Worm (Caenorhabditis elegans) whole organism, L4/young adult: Measurements from ENCODE around the gene C43F9.7.

Experiments used
- W03F9.2 ChIP-seq: fragments of 150-350 bp; optimal IDR thresholded peaks from 2 replicates; lab custom pipeline; 2014; ENCODE audit warnings: missing biosample characterization, missing genetic modification characterization
- dao-5 ChIP-seq: sonication (generic microtip); optimal IDR thresholded peaks from 2 replicates; lab custom pipeline; 2016; ENCODE audit warnings: missing genotype, missing genetic modification characterization, moderate library complexity, missing compliant biosample characterization
- him-1 ChIP-seq: sonication (generic microtip); optimal IDR thresholded peaks from 2 replicates; lab custom pipeline; 2016; ENCODE audit warnings: missing genotype, missing genetic modification reagents, missing genetic modification characterization, missing compliant biosample characterization

The C43F9.7 gene

DNA sequence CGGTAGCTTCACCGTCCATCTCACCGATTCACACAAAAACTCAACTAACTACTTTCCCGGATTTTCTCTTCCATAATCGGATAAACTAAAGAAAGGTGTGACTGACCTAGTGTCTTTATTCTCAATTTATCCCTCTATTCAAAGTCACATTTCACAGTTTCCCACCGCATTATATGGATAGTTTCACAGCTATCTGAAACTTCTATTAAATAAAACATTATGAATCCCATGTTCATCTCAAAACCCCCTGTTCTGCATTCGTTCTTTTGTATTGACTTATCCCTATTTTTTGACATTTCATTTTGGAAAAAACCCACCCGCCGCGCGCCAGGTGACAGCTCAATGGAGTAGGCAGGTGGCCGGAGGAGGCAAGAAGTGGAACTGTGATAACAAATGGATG is 25.6 kb downstream of the C43F9.7 start:
- TF ChIP-seq him-1 (tag; lab: Kevin White, UChicago) = no peak
- no peak for TF ChIP-seq W03F9.2
- TF ChIP-seq dao-5 (tag; lab: Kevin White, UChicago) = no peak

DNA sequence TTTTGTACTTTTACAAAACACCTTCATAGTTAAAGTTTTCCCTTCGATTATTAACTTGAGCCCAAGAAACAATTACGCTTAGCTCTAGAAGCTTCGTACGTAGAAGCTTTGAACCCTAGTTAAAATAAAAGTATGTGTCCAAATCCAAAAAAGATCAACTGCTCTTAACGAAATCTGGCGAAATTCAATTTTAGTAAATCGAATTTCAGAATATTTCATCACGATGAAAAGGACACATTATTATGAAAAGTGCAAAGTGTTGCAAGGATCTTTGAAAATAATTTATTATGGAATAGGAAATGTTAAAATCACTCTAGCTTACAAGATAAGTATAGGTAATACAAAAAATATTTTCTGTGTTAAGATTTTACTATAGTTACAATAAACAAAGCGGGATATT is 28.2 kb downstream of the C43F9.7 start:
- TF ChIP-seq dao-5 (tag; lab: Kevin White, UChicago) = no peak
- TF ChIP-seq him-1 (tag; lab: Kevin White, UChicago) = no peak
- TF ChIP-seq W03F9.2 = no peak

ce11 chrIV:10564613-10565012 is 28.9 kb downstream of the C43F9.7 start:
- TF ChIP-seq him-1 (tag; lab: Kevin White, UChicago) (no peak), W03F9.2 (no peak), dao-5 (tag; lab: Kevin White, UChicago) (no peak)

ce11 chrIV:10561605-10562004 is 31.9 kb downstream of the C43F9.7 start, which contains the start of gene him-8:
Gene him-8, plus strand, starts transcription at chrIV:10561905.
- no peak for TF ChIP-seq him-1 (tag; lab: Kevin White, UChicago)

ce11 chrIV:10558415-10558814 is 35.1 kb downstream of the C43F9.7 start, which contains the start of gene zim-3:
Gene zim-3, plus strand, starts transcription at chrIV:10558715.
- TF ChIP-seq him-1 (tag; lab: Kevin White, UChicago) (no peak), dao-5 (tag; lab: Kevin White, UChicago) (no peak), W03F9.2 (no peak)

ce11 chrIV:10554947-10555346 is 38.5 kb downstream of the C43F9.7 start, which contains the start of gene zim-2:
Gene zim-2, plus strand, starts transcription at chrIV:10555247.
- no peak for TF ChIP-seq him-1 (tag; lab: Kevin White, UChicago)
- TF ChIP-seq dao-5 (tag; lab: Kevin White, UChicago) = no peak
- no peak for TF ChIP-seq W03F9.2

DNA sequence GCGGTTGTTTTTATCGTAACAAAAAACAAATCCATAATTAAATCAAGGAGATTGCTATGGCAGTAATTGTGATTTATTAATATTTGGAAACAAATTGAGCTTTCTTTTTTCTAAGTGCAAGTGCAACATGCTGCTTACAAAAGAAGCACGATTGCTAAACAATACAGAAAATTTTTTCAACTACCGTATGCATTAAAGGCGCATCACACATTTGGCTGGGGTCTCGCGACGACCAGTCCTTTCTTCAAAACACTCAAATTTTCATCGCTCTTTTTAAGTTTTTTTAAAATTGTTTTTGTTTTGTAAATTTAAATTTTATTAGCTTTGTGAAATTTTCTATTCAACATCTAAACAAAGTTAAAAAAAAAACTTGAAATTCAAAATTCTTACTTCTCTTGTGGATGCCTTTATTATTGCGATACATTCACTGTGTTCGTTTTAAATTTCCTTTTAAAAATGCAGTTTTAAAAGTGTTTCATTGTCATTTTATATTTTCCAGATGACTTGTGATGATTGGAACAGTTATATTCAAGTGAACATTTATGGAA is 46.8 kb downstream of the C43F9.7 start, which contains the start of gene zim-1:
Gene zim-1 (plus strand): TSS at position 498 of the 548 bp plus-strand sequence.
- TF ChIP-seq W03F9.2 (no peak), dao-5 (tag; lab: Kevin White, UChicago) (no peak), him-1 (tag; lab: Kevin White, UChicago) (no peak)

DNA sequence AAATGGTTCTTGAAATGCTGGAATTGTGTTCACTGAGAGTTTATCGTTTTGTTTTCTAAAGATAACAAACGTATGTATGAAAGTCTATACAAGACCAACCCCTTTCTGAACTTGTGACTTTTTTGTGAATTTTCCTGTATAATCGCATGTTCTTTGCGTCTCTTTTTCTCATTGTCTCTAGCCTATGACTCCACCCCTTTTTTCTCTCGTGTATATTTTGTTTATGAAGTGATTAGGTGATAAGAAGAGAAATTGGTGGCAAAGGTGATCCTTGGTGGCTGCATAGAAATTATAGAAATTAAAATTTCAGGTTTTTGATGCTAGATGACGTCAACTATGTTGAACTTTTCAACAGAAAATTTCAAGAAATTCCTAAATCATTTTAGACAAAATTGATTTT is 48.4 kb downstream of the C43F9.7 start, which contains the start of gene T07G12.5:
Gene T07G12.5 (minus strand): TSS at position 101 of the 400 bp plus-strand sequence.
- TF ChIP-seq W03F9.2 (no peak), dao-5 (tag; lab: Kevin White, UChicago) (no peak), him-1 (tag; lab: Kevin White, UChicago) (no peak)

ce11 chrIV:10543361-10543760 is 50.1 kb downstream of the C43F9.7 start:
- TF ChIP-seq dao-5 (tag; lab: Kevin White, UChicago) (no peak), W03F9.2 (no peak), him-1 (tag; lab: Kevin White, UChicago) (no peak)
